Worm (Caenorhabditis elegans): ENCODE results near the gene polq-1.

DNA sequence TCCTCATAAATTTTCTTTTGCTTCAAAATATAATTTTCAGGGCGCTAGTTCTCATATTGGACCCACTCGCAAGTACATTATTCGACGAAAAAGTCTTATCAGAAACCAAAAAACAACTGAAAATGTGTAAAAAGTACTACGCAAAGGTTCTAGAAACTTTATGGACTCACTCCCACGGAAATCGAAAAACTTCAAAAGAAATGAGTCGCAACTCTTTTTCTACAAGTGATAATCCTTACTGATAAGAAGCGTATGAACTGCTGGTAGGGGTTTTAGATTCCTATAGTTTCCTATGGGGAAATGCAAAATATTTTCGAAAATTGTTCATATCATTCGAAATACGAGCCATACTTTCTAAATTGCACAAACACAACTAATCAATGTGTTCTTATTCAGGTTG, 58.4 kb downstream of the polq-1 start, which contains the start of gene B0244.5:
- TF ChIP-seq mbf-1 (tag; optimal IDR thresholded peaks at IDR 0.05) (no peak), lin-13 (GFP tag; optimal IDR thresholded peaks at IDR 0.05) (no peak), sma-3 (GFP tag; optimal IDR thresholded peaks at IDR 0.05) (no peak), elt-3 (tag; optimal IDR thresholded peaks at IDR 0.05) (no peak), lin-11 (tag; optimal IDR thresholded peaks at IDR 0.05) (no peak), skn-1 (tag; optimal IDR thresholded peaks at IDR 0.05) (no peak), ztf-11 (tag; optimal IDR thresholded peaks at IDR 0.05) (no peak), aly-2 (tag; optimal IDR thresholded peaks at IDR 0.05) (no peak), nhr-237 (tag; optimal IDR thresholded peaks at IDR 0.05) (no peak), sem-4 (tag; optimal IDR thresholded peaks at IDR 0.05) (no peak), snpc-4 (tag; optimal IDR thresholded peaks at IDR 0.05) (no peak), sma-9 (GFP tag; optimal IDR thresholded peaks at IDR 0.05) (no peak), sma-9 (tag; optimal IDR thresholded peaks at IDR 0.05) (no peak), ama-1 (optimal IDR thresholded peaks at IDR 0.05) (no peak)
